Fruit fly (Drosophila melanogaster) whole organism, embryonic: ENCODE results near the gene CG43049.

Experiments
- BEAF-32 ChIP-seq: fragments of 200-800 bp; sonication (Bioruptor generic); optimal IDR thresholded peaks from 3 replicates; lab custom pipeline; 2017; ENCODE audit warnings: missing biosample characterization, missing genetic modification characterization, mild to moderate bottlenecking, moderate library complexity, missing genetic modification reagents
- Bdp1 ChIP-seq: fragments of 200-800 bp; sonication (Bioruptor generic); optimal IDR thresholded peaks from 3 replicates; lab custom pipeline; 2016; ENCODE audit warnings: missing biosample characterization, missing genetic modification characterization
- CG10267 ChIP-seq: fragments of 200-800 bp; sonication (Bioruptor generic); optimal IDR thresholded peaks from 2 replicates; lab custom pipeline; 2018; ENCODE audit warnings: missing biosample characterization, mild to moderate bottlenecking, missing genetic modification characterization, moderate library complexity
- CG10462 ChIP-seq: fragments of 200-800 bp; sonication (Bioruptor generic); optimal IDR thresholded peaks from 2 replicates; lab custom pipeline; 2016; ENCODE audit warnings: missing biosample characterization, missing genetic modification characterization
- CG10565 ChIP-seq: fragments of 200-800 bp; sonication (Bioruptor generic); optimal IDR thresholded peaks from 3 replicates; lab custom pipeline; 2016; ENCODE audit warnings: missing biosample characterization, mild to moderate bottlenecking, missing genetic modification characterization
- CG12236 ChIP-seq: fragments of 200-800 bp; sonication (Bioruptor generic); optimal IDR thresholded peaks from 2 replicates; lab custom pipeline; 2016; ENCODE audit warnings: missing biosample characterization, missing genetic modification characterization
- CG12391 ChIP-seq: fragments of 200-800 bp; sonication (Bioruptor generic); optimal IDR thresholded peaks from 3 replicates; lab custom pipeline; 2018; ENCODE audit warnings: missing biosample characterization, mild to moderate bottlenecking, missing genetic modification characterization, moderate library complexity
- CG12769 ChIP-seq: fragments of 200-800 bp; sonication (Bioruptor generic); optimal IDR thresholded peaks from 2 replicates; lab custom pipeline; 2019; ENCODE audit warnings: missing biosample characterization, mild to moderate bottlenecking, missing genetic modification characterization, moderate library complexity
- CG14441 ChIP-seq: fragments of 200-800 bp; sonication (Bioruptor generic); IDR thresholded peaks from 2 replicates; pipeline ENCODE4 v1.3.6; 2022; ENCODE audit warnings: missing biosample characterization, missing genetic modification characterization
- CG14667 ChIP-seq: fragments of 200-800 bp; sonication (Bioruptor generic); IDR thresholded peaks from 2 replicates; pipeline ENCODE4 v1.3.6; 2022; ENCODE audit warnings: missing biosample characterization, missing genetic modification characterization
- CG17361 ChIP-seq: fragments of 200-800 bp; sonication (Bioruptor generic); IDR thresholded peaks from 3 replicates; pipeline ENCODE4 v1.3.6; 2022; ENCODE audit warnings: missing biosample characterization, missing genetic modification characterization
- CG2129 ChIP-seq: fragments of 200-800 bp; sonication (Bioruptor generic); IDR thresholded peaks from 2 replicates; pipeline ENCODE4 v1.3.6; 2022; ENCODE audit warnings: missing biosample characterization, missing genetic modification characterization; ENCODE audit not compliant: partially characterized antibody
- CG2199 ChIP-seq: fragments of 200-800 bp; sonication (Bioruptor generic); IDR thresholded peaks from 3 replicates; pipeline ENCODE4 v1.3.6; 2022; ENCODE audit warnings: missing biosample characterization, missing genetic modification characterization
- CG31224 ChIP-seq: fragments of 200-800 bp; sonication (Bioruptor generic); IDR thresholded peaks from 2 replicates; pipeline ENCODE4 v1.3.6; 2022; ENCODE audit warnings: missing biosample characterization, missing genetic modification characterization
- CG3847 ChIP-seq: fragments of 200-800 bp; sonication (Bioruptor generic); IDR thresholded peaks from 2 replicates; pipeline ENCODE4 v1.3.6; 2022; ENCODE audit warnings: missing biosample characterization, missing genetic modification characterization
- CG6272 ChIP-seq: fragments of 200-800 bp; sonication (Bioruptor generic); IDR thresholded peaks from 2 replicates; pipeline ENCODE4 v1.3.6; 2022; ENCODE audit warnings: missing biosample characterization, missing genetic modification characterization
- CG6683 ChIP-seq: fragments of 200-800 bp; sonication (Bioruptor generic); optimal IDR thresholded peaks from 2 replicates; lab custom pipeline; 2017; ENCODE audit warnings: missing biosample characterization, mild to moderate bottlenecking, missing genetic modification characterization, missing genetic modification reagents
- CG6765 ChIP-seq: fragments of 200-800 bp; sonication (Bioruptor generic); optimal IDR thresholded peaks from 3 replicates; lab custom pipeline; 2017; ENCODE audit warnings: missing biosample characterization, mild to moderate bottlenecking, missing genetic modification characterization
- CG7987 ChIP-seq: fragments of 200-800 bp; sonication (Bioruptor generic); optimal IDR thresholded peaks from 2 replicates; lab custom pipeline; 2018; ENCODE audit warnings: missing biosample characterization, mild to moderate bottlenecking, missing genetic modification characterization, moderate library complexity
- CG9437 ChIP-seq: fragments of 200-800 bp; sonication (Bioruptor generic); optimal IDR thresholded peaks from 2 replicates; lab custom pipeline; 2018; ENCODE audit warnings: missing biosample characterization, mild to moderate bottlenecking, missing genetic modification characterization
- Dbx ChIP-seq: fragments of 200-800 bp; sonication (Bioruptor generic); IDR thresholded peaks from 3 replicates; pipeline ENCODE4 v1.3.6; 2022; ENCODE audit warnings: missing biosample characterization, missing genetic modification characterization
- Fer2 ChIP-seq: fragments of 200-800 bp; sonication (Bioruptor generic); optimal IDR thresholded peaks from 2 replicates; lab custom pipeline; 2018; ENCODE audit warnings: missing biosample characterization, mild to moderate bottlenecking, missing genetic modification characterization, moderate library complexity
- H2.0 ChIP-seq: fragments of 200-800 bp; sonication (Bioruptor generic); IDR thresholded peaks from 2 replicates; pipeline ENCODE4 v1.3.6; 2022; ENCODE audit warnings: missing biosample characterization, missing genetic modification characterization
- Med ChIP-seq: fragments of 200-800 bp; sonication (Bioruptor generic); peaks from one replicate; lab custom pipeline; 2016; ENCODE audit warnings: missing biosample characterization, missing genetic modification characterization, mild to moderate bottlenecking, inconsistent platforms, moderate library complexity
- NfI ChIP-seq: fragments of 200-800 bp; sonication (Bioruptor generic); optimal IDR thresholded peaks from 3 replicates; lab custom pipeline; 2018; ENCODE audit warnings: missing biosample characterization, mild to moderate bottlenecking, missing genetic modification characterization, moderate library complexity
- Ravus ChIP-seq: fragments of 200-800 bp; sonication (Bioruptor generic); IDR thresholded peaks from 2 replicates; pipeline ENCODE4 v1.3.6; 2022; ENCODE audit warnings: missing biosample characterization, missing genetic modification characterization
- TFAM ChIP-seq: fragments of 200-800 bp; sonication (Bioruptor generic); optimal IDR thresholded peaks from 2 replicates; lab custom pipeline; 2017; ENCODE audit warnings: missing biosample characterization, missing genetic modification characterization, inconsistent platforms
- Taf1 ChIP-seq: fragments of 200-800 bp; sonication (Bioruptor generic); IDR thresholded peaks from 2 replicates; pipeline ENCODE4 v1.3.6; 2022; ENCODE audit warnings: missing biosample characterization, missing genetic modification characterization
- cas ChIP-seq: fragments of 200-800 bp; sonication (Bioruptor generic); IDR thresholded peaks from 2 replicates; pipeline ENCODE4 v1.3.6; 2022; ENCODE audit warnings: missing biosample characterization, missing genetic modification characterization
- cg ChIP-seq: fragments of 200-800 bp; sonication (Bioruptor generic); optimal IDR thresholded peaks from 3 replicates; lab custom pipeline; 2019; ENCODE audit warnings: missing biosample characterization, mild to moderate bottlenecking, missing genetic modification characterization, moderate library complexity
- chinmo ChIP-seq: fragments of 200-800 bp; sonication (Bioruptor generic); IDR thresholded peaks from 4 replicates; pipeline ENCODE4 v1.3.6; 2022; ENCODE audit warnings: missing biosample characterization, missing genetic modification characterization; ENCODE audit not compliant: partially characterized antibody
- croc ChIP-seq: fragments of 200-800 bp; sonication (Bioruptor generic); conservative IDR thresholded peaks from 3 replicates; pipeline ENCODE4 v1.3.6; 2022; ENCODE audit warnings: missing biosample characterization, missing genetic modification characterization
- emc ChIP-seq: fragments of 200-800 bp; sonication (Bioruptor generic); optimal IDR thresholded peaks from 2 replicates; lab custom pipeline; 2016; ENCODE audit warnings: missing biosample characterization, missing genetic modification characterization
- en ChIP-seq: fragments of 200-800 bp; sonication (Bioruptor generic); optimal IDR thresholded peaks from 2 replicates; lab custom pipeline; 2016; ENCODE audit warnings: missing biosample characterization, missing genetic modification characterization
- ewg ChIP-seq: fragments of 200-800 bp; sonication (Bioruptor generic); optimal IDR thresholded peaks from 3 replicates; lab custom pipeline; 2017; ENCODE audit warnings: mild to moderate bottlenecking, missing biosample characterization, missing genetic modification reagents, missing genetic modification characterization
- fd3F ChIP-seq: fragments of 200-800 bp; sonication (Bioruptor generic); optimal IDR thresholded peaks from 2 replicates; lab custom pipeline; 2018; ENCODE audit warnings: missing biosample characterization, mild to moderate bottlenecking, missing genetic modification characterization, moderate library complexity
- grau ChIP-seq: fragments of 200-800 bp; optimal IDR thresholded peaks from 3 replicates; lab custom pipeline; 2019; ENCODE audit warnings: missing biosample characterization, mild to moderate bottlenecking, missing genetic modification characterization, moderate library complexity
- kay ChIP-seq: fragments of 200-800 bp; sonication (Bioruptor generic); optimal IDR thresholded peaks from 2 replicates; lab custom pipeline; 2016; ENCODE audit warnings: missing biosample characterization, missing genetic modification characterization
- klu ChIP-seq: fragments of 200-800 bp; sonication (Bioruptor generic); IDR thresholded peaks from 2 replicates; pipeline ENCODE4 v1.3.6; 2022; ENCODE audit warnings: missing biosample characterization, missing genetic modification characterization
- mirr ChIP-seq: fragments of 200-800 bp; sonication (Bioruptor generic); optimal IDR thresholded peaks from 3 replicates; lab custom pipeline; 2018; ENCODE audit warnings: missing biosample characterization, mild to moderate bottlenecking, missing genetic modification characterization
- odd ChIP-seq: fragments of 200-800 bp; sonication (Bioruptor generic); optimal IDR thresholded peaks from 2 replicates; lab custom pipeline; 2017; ENCODE audit warnings: missing biosample characterization, mild to moderate bottlenecking, missing genetic modification characterization
- pfk ChIP-seq: fragments of 200-800 bp; sonication (Bioruptor generic); optimal IDR thresholded peaks from 2 replicates; lab custom pipeline; 2018; ENCODE audit warnings: missing biosample characterization, mild to moderate bottlenecking, missing genetic modification characterization, moderate library complexity
- phol ChIP-seq: fragments of 200-800 bp; sonication (Bioruptor generic); optimal IDR thresholded peaks from 3 replicates; lab custom pipeline; 2018; ENCODE audit warnings: missing biosample characterization, mild to moderate bottlenecking, missing genetic modification characterization, moderate library complexity
- pnt ChIP-seq: fragments of 200-800 bp; sonication (Bioruptor generic); optimal IDR thresholded peaks from 3 replicates; lab custom pipeline; 2016; ENCODE audit warnings: missing biosample characterization, missing genetic modification characterization
- sens-2 ChIP-seq: fragments of 200-800 bp; sonication (Bioruptor generic); IDR thresholded peaks from 2 replicates; pipeline ENCODE4 v1.3.6; 2022; ENCODE audit warnings: missing biosample characterization, missing genetic modification characterization
- sna ChIP-seq: fragments of 200-800 bp; sonication (Bioruptor generic); IDR thresholded peaks from 2 replicates; pipeline ENCODE4 v1.3.6; 2022; ENCODE audit warnings: missing biosample characterization, missing genetic modification characterization; ENCODE audit not compliant: partially characterized antibody
- sqz ChIP-seq: fragments of 200-800 bp; sonication (Bioruptor generic); optimal IDR thresholded peaks from 3 replicates; lab custom pipeline; 2018; ENCODE audit warnings: missing biosample characterization, mild to moderate bottlenecking, missing genetic modification characterization
- tna ChIP-seq: fragments of 200-800 bp; sonication (Bioruptor generic); IDR thresholded peaks from 2 replicates; pipeline ENCODE4 v1.3.6; 2022; ENCODE audit warnings: missing biosample characterization, missing genetic modification characterization; ENCODE audit not compliant: partially characterized antibody
- trh ChIP-seq: fragments of 200-800 bp; sonication (Bioruptor generic); optimal IDR thresholded peaks from 2 replicates; lab custom pipeline; 2016; ENCODE audit warnings: missing biosample characterization, missing genetic modification characterization
- zen ChIP-seq: fragments of 200-800 bp; sonication (Bioruptor generic); optimal IDR thresholded peaks from 3 replicates; lab custom pipeline; 2018; ENCODE audit warnings: missing biosample characterization, mild to moderate bottlenecking, missing genetic modification characterization, moderate library complexity

The CG43049 gene

dm6 chr3L:18898770-18899278 is 26.1 kb upstream of the CG43049 start, which contains the start of gene RpL26 (continued):
- TF ChIP-seq CG12391 (tag; lab: Kevin White, UChicago) (peak; percentile 83), CG9437 (peak; percentile 77), TFAM (GFP tag; lab: Kevin White, UChicago) (no peak), Ravus (GFP tag; lab: Robert Waterston, UW) (no peak), emc (GFP tag; lab: Kevin White, UChicago) (peak; percentile 72), CG14441 (GFP tag; lab: Robert Waterston, UW) (peak; percentile 73), CG31224 (GFP tag; lab: Robert Waterston, UW) (peak; percentile 53), CG14667 (GFP tag; lab: Robert Waterston, UW) (no peak; the same call in 1 of the 2 replicates), zen (tag; lab: Kevin White, UChicago) (peak; percentile 43), CG17361 (GFP tag; lab: Robert Waterston, UW) (peak; percentile 79), odd (GFP tag; lab: Kevin White, UChicago) (peak; percentile 60), H2.0 (GFP tag; lab: Robert Waterston, UW) (peak; percentile 44), fd3F (GFP tag; lab: Kevin White, UChicago) (peak; percentile 66), cg (GFP tag; lab: Kevin White, UChicago) (no peak), CG10462 (peak; percentile 46), Bdp1 (GFP tag; lab: Kevin White, UChicago) (peak; percentile 74), ewg (GFP tag; lab: Kevin White, UChicago) (peak; percentile 62), croc (GFP tag; lab: Robert Waterston, UW) (peak; percentile 60), CG7987 (peak; percentile 66), CG12769 (peak; percentile 56), Med (peak; percentile 95)
- TF ChIP-seq, all 482 proteins: peak for 346

dm6 chr3L:18901411-18901810 is 23.5 kb upstream of the CG43049 start, which contains the start of the genes arx and CG6843:
arx (minus strand) TSS chr3L:18901554.
CG6843 (plus strand) TSS chr3L:18901594.
- TF ChIP-seq mirr (GFP tag; lab: Kevin White, UChicago) (no peak), CG12236 (GFP tag; lab: Kevin White, UChicago) (no peak), sqz (GFP tag; lab: Kevin White, UChicago) (no peak), Taf1 (GFP tag; lab: Robert Waterston, UW) (no peak), CG10565 (GFP tag; lab: Kevin White, UChicago) (no peak), BEAF-32 (peak; percentile 93), en (no peak), CG2129 (GFP tag; lab: Robert Waterston, UW) (peak; percentile 81), CG10267 (tag; lab: Kevin White, UChicago) (peak; percentile 40), sna (GFP tag; lab: Robert Waterston, UW) (peak; percentile 84), CG6683 (GFP tag; lab: Kevin White, UChicago) (no peak), grau (peak; percentile 3), Fer2 (tag; lab: Kevin White, UChicago) (no peak), chinmo (GFP tag; lab: Robert Waterston, UW) (peak; percentile 96), pnt (GFP tag; lab: Kevin White, UChicago) (no peak), NfI (GFP tag; lab: Kevin White, UChicago) (no peak), trh (GFP tag; lab: Kevin White, UChicago) (no peak), kay (no peak), phol (tag; lab: Kevin White, UChicago) (peak; percentile 41), pfk (GFP tag; lab: Kevin White, UChicago) (no peak), Dbx (GFP tag; lab: Robert Waterston, UW) (no peak), sens-2 (GFP tag; lab: Robert Waterston, UW) (no peak), CG2199 (peak; percentile 13; the same call in 1 of the 3 replicates), klu (GFP tag; lab: Robert Waterston, UW) (no peak), CG3847 (GFP tag; lab: Robert Waterston, UW) (peak; percentile 52; the same call in 1 of the 2 replicates), cas (no peak), CG6765 (GFP tag; lab: Kevin White, UChicago) (no peak), CG6272 (GFP tag; lab: Robert Waterston, UW) (no peak), tna (GFP tag; lab: Robert Waterston, UW) (peak; percentile 88)
